Fruit fly (Drosophila melanogaster): ENCODE results near the gene Grip163.

DNA sequence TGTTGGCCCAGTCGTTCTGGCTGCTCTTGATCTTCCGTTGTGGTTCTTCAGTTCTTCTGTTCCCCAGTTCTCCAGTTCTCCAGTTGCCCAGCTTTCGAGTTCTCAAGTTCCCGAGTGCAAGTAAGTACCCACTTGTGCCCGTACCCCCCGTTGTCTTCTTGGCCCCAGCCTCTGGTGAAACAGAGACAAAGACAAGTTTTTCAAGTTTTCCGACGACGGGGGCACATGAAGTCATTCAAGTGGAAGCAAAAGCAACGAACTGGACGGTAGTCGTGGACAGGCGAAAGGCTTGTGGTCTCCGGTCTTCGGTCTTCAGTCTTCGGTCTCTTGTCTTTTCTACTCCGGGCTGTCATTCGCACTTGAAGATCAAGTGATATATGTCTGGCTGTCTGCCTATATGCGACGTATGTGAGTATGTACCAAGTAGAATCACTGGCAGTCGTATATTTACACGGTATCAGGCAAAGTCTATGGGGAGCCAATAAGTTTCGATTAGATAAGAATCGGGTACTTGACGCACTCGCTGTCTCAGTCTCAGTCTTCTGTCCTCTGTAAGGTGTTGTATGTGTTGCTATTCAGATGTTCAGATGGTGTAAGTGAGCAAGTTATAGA, 42.5 kb upstream of the Grip163 start:
- TF ChIP-seq usp (GFP tag; optimal IDR thresholded peaks at IDR 0.05): no peak
- no peak for TF ChIP-seq sage (GFP tag; optimal IDR thresholded peaks at IDR 0.05)
- no peak for TF ChIP-seq Hnf4 (GFP tag; optimal IDR thresholded peaks at IDR 0.05)
- no peak for TF ChIP-seq CrebA (GFP tag; optimal IDR thresholded peaks at IDR 0.05; ENCODE audit: borderline replicate concordance)

Measured in whole organism, wandering third instar larva.